Worm (Caenorhabditis elegans) whole organism, young adult: ENCODE data around the gene srh-246.

Experiments used
- F10E7.11 ChIP-seq: sonication (generic microtip); optimal IDR thresholded peaks from 2 replicates; lab custom pipeline; 2017; ENCODE audit warnings: mild to moderate bottlenecking, missing genetic modification characterization, moderate library complexity, missing compliant biosample characterization
- F57A8.1 ChIP-seq: fragments of 200-800 bp; sonication (Bioruptor generic); optimal IDR thresholded peaks from 2 replicates; lab custom pipeline; 2018; ENCODE audit warnings: mild to moderate bottlenecking, missing genetic modification characterization, moderate library complexity, missing compliant biosample characterization
- K12H6.12 ChIP-seq: fragments of 200-800 bp; sonication (Bioruptor generic); optimal IDR thresholded peaks from 2 replicates; lab custom pipeline; 2018; ENCODE audit warnings: mild to moderate bottlenecking, missing genetic modification characterization, missing compliant biosample characterization
- T07F8.4 ChIP-seq: sonication (generic microtip); optimal IDR thresholded peaks from 2 replicates; lab custom pipeline; 2016; ENCODE audit warnings: mild to moderate bottlenecking, missing genetic modification characterization, moderate library complexity, missing compliant biosample characterization
- aptf-3 ChIP-seq: fragments of 200-800 bp; sonication (Bioruptor generic); IDR thresholded peaks from 2 replicates; pipeline ENCODE4 v1.3.6; 2022; ENCODE audit warnings: missing genetic modification characterization, missing compliant biosample characterization
- atf-7 ChIP-seq: sonication (generic microtip); optimal IDR thresholded peaks from 2 replicates; lab custom pipeline; 2017; ENCODE audit warnings: mild to moderate bottlenecking, missing genetic modification characterization, missing compliant biosample characterization
- bed-2 ChIP-seq: fragments of 200-800 bp; sonication (Bioruptor generic); IDR thresholded peaks from 2 replicates; pipeline ENCODE4 v1.3.6; 2022; ENCODE audit warnings: missing genetic modification reagents, missing genetic modification characterization, missing compliant biosample characterization
- ccch-3 ChIP-seq: fragments of 200-800 bp; sonication (Bioruptor generic); optimal IDR thresholded peaks from 2 replicates; lab custom pipeline; 2018; ENCODE audit warnings: mild to moderate bottlenecking, missing genetic modification characterization, missing compliant biosample characterization
- cebp-2 ChIP-seq: fragments of 200-800 bp; sonication (Bioruptor generic); IDR thresholded peaks from 2 replicates; pipeline ENCODE4 v1.3.6; 2022; ENCODE audit warnings: missing genetic modification characterization, missing compliant biosample characterization
- ceh-58 ChIP-seq: fragments of 200-800 bp; sonication (Bioruptor generic); IDR thresholded peaks from 2 replicates; pipeline ENCODE4 v1.3.6; 2022; ENCODE audit warnings: missing genetic modification characterization, missing compliant biosample characterization
- dox-1 ChIP-seq: fragments of 200-800 bp; sonication (Bioruptor generic); IDR thresholded peaks from 2 replicates; pipeline ENCODE4 v1.3.6; 2022; ENCODE audit warnings: missing genetic modification reagents, missing genetic modification characterization, missing compliant biosample characterization
- lag-1 ChIP-seq: fragments of 200-800 bp; sonication (Bioruptor generic); IDR thresholded peaks from 2 replicates; pipeline ENCODE4 v1.3.6; 2022; ENCODE audit warnings: missing genetic modification reagents, missing genetic modification characterization, missing compliant biosample characterization
- let-607 ChIP-seq, 2 experiments: fragments of 200-800 bp in 1 of 2; sonication (Bioruptor generic) in 1 of 2; sonication (generic microtip) in 1 of 2; optimal IDR thresholded peaks; 2 replicates each; lab custom pipeline; 2016 to 2018; ENCODE audit warnings: mild to moderate bottlenecking in 2 of 2, missing compliant biosample characterization in 2 of 2, missing genetic modification characterization in 2 of 2, moderate library complexity in 2 of 2, missing genotype in 1 of 2
- lin-26 ChIP-seq: fragments of 200-800 bp; sonication (Bioruptor generic); IDR thresholded peaks from 2 replicates; pipeline ENCODE4 v1.3.6; 2022; ENCODE audit warnings: missing genetic modification reagents, missing genetic modification characterization, missing compliant biosample characterization
- lin-40 ChIP-seq: sonication (generic microtip); optimal IDR thresholded peaks from 2 replicates; lab custom pipeline; 2016; ENCODE audit warnings: missing genetic modification characterization, mild to moderate bottlenecking, missing compliant biosample characterization, missing genotype, missing genetic modification reagents
- lin-54 ChIP-seq: fragments of 200-800 bp; sonication (Bioruptor generic); optimal IDR thresholded peaks from 2 replicates; lab custom pipeline; 2018; ENCODE audit warnings: mild to moderate bottlenecking, missing genetic modification characterization, missing compliant biosample characterization
- lsl-1 ChIP-seq: fragments of 200-800 bp; sonication (Bioruptor generic); optimal IDR thresholded peaks from 2 replicates; lab custom pipeline; 2018; ENCODE audit warnings: mild to moderate bottlenecking, missing genetic modification characterization, moderate library complexity, missing compliant biosample characterization
- madf-6 ChIP-seq: fragments of 200-800 bp; sonication (Bioruptor generic); IDR thresholded peaks from 2 replicates; pipeline ENCODE4 v1.3.6; 2022; ENCODE audit warnings: missing genetic modification reagents, missing genetic modification characterization, missing compliant biosample characterization
- madf-8 ChIP-seq: fragments of 200-800 bp; sonication (Bioruptor generic); conservative IDR thresholded peaks from 2 replicates; pipeline ENCODE4 v1.3.6; 2022; ENCODE audit warnings: missing genetic modification reagents, missing genetic modification characterization, missing compliant biosample characterization
- mxl-1 ChIP-seq: sonication (generic microtip); optimal IDR thresholded peaks from 2 replicates; lab custom pipeline; 2016; ENCODE audit warnings: missing genetic modification characterization, missing compliant biosample characterization
- nhr-80 ChIP-seq: sonication (generic microtip); optimal IDR thresholded peaks from 2 replicates; lab custom pipeline; 2016; ENCODE audit warnings: missing genetic modification characterization, missing compliant biosample characterization
- nhr-90 ChIP-seq: sonication (generic microtip); optimal IDR thresholded peaks from 2 replicates; lab custom pipeline; 2016; ENCODE audit warnings: missing genotype, mild to moderate bottlenecking, missing genetic modification characterization, missing compliant biosample characterization
- sdz-38 ChIP-seq: sonication (generic microtip); optimal IDR thresholded peaks from 2 replicates; lab custom pipeline; 2016; ENCODE audit warnings: missing genotype, missing genetic modification characterization, missing compliant biosample characterization
- snpc-3.4 ChIP-seq: sonication (generic microtip); optimal IDR thresholded peaks from 2 replicates; lab custom pipeline; 2017; ENCODE audit warnings: missing genetic modification characterization, mild to moderate bottlenecking, missing compliant biosample characterization, antibody characterized with exemption, moderate library complexity, missing genotype, missing genetic modification reagents
- sptf-2 ChIP-seq: fragments of 200-800 bp; sonication (Bioruptor generic); optimal IDR thresholded peaks from 2 replicates; lab custom pipeline; 2018; ENCODE audit warnings: mild to moderate bottlenecking, missing genetic modification characterization, missing compliant biosample characterization
- zim-3 ChIP-seq: sonication (generic microtip); optimal IDR thresholded peaks from 2 replicates; lab custom pipeline; 2017; ENCODE audit warnings: mild to moderate bottlenecking, missing genetic modification characterization, moderate library complexity, missing compliant biosample characterization
- ztf-26 ChIP-seq: sonication (generic microtip); optimal IDR thresholded peaks from 2 replicates; lab custom pipeline; 2017; ENCODE audit warnings: missing genetic modification characterization, missing compliant biosample characterization
- ztf-28 ChIP-seq: fragments of 200-800 bp; sonication (Bioruptor generic); IDR thresholded peaks from 2 replicates; pipeline ENCODE4 v1.3.6; 2022; ENCODE audit warnings: missing genetic modification reagents, missing genetic modification characterization, missing compliant biosample characterization

The srh-246 gene

ce11 chrV:610217-610616, 47.4 kb downstream of the srh-246 start, which contains the start of gene nhr-90:
Gene nhr-90, plus strand, starts transcription at chrV:610512.
- TF ChIP-seq T07F8.4 (tag; lab: Kevin White, UChicago) (no peak), K12H6.12 (tag; lab: Kevin White, UChicago) (no peak), sdz-38 (tag; lab: Kevin White, UChicago) (no peak), ztf-28 (GFP tag; lab: Robert Waterston, UW) (no peak), snpc-3.4 (no peak), mxl-1 (tag; lab: Kevin White, UChicago) (no peak), cebp-2 (GFP tag; lab: Robert Waterston, UW) (no peak), atf-7 (tag; lab: Kevin White, UChicago) (no peak), aptf-3 (GFP tag; lab: Robert Waterston, UW) (no peak), ceh-58 (no peak), lin-54 (GFP tag; lab: Kevin White, UChicago) (no peak)
- TF ChIP-seq, all 124 proteins: peak for 0

ce11 chrV:609671-610070, 47.9 kb downstream of the srh-246 start, which contains the start of gene srlf-36:
Gene srlf-36, minus strand, starts transcription at chrV:609771.
- TF ChIP-seq madf-8 (GFP tag; lab: Robert Waterston, UW): no peak
- no peak for TF ChIP-seq nhr-80 (tag; lab: Kevin White, UChicago)
- TF ChIP-seq let-607 (tag; optimal IDR thresholded peaks at IDR 0.05; lab: Kevin White, UChicago): no peak
- TF ChIP-seq zim-3 (tag; lab: Kevin White, UChicago): no peak
- no peak for TF ChIP-seq bed-2 (GFP tag; lab: Robert Waterston, UW)
- TF ChIP-seq F10E7.11 (tag; lab: Kevin White, UChicago): no peak
- TF ChIP-seq dox-1 (GFP tag; lab: Robert Waterston, UW): no peak
- no peak for TF ChIP-seq lin-40 (tag; lab: Kevin White, UChicago)
- TF ChIP-seq lag-1 (GFP tag; lab: Robert Waterston, UW): no peak
- no peak for TF ChIP-seq nhr-90 (tag; lab: Kevin White, UChicago)
- no peak for TF ChIP-seq ceh-58

ce11 chrV:608844-609243, 48.7 kb downstream of the srh-246 start, which contains the start of gene srw-109:
Gene srw-109, minus strand, starts transcription at chrV:608944.
- TF ChIP-seq F57A8.1 (GFP tag; lab: Kevin White, UChicago) (no peak), zim-3 (tag; lab: Kevin White, UChicago) (no peak), ztf-26 (tag; lab: Kevin White, UChicago) (no peak), ccch-3 (GFP tag; lab: Kevin White, UChicago) (no peak), madf-6 (GFP tag; lab: Robert Waterston, UW) (no peak), lin-26 (GFP tag; lab: Robert Waterston, UW) (no peak), lsl-1 (no peak), sptf-2 (GFP tag; lab: Kevin White, UChicago) (no peak)
